Fruit fly (Drosophila melanogaster): Measurements from ENCODE around the gene NTPase.
A peak's percentile ranks its signal among the peaks of the same experiment; 100 is the strongest.

Gene NTPase

DNA sequence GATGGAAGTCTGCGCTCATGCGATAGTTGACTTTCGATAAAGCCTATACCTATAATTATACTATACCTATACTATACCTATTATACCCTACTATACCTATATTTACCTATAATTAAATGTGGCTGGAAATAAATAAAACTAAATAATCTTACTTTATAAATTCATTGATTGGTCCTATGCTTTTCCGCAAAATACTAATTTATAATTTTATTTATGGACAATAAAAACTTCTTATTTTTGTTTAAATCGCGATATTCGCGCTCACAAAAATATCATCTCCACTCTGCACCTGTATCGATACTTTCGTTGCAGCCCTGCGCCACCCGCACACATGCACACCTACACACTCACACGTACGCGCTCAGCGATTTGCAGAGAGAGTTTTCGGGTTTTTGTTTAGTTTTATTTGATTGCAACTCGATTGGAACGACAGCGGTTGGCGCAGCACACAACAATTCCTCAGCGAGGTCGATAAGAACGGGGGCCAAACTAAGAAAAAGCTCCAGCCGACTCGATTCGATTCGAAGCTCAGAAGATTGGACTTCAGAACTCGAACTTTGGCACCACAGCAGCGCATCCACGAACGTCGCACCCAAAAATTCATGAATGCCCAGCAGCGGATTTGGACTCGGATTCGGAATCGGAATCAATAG lies 11.0 kb downstream of the NTPase start, which contains the start of gene CG8814 (continued):
- no peak for TF ChIP-seq Neu2 (GFP tag; optimal IDR thresholded peaks at IDR 0.05; ENCODE audit: borderline replicate concordance)
- peak; percentile 30 for TF ChIP-seq stwl (tag; optimal IDR thresholded peaks at IDR 0.05)
- TF ChIP-seq Atf-2 (GFP tag; optimal IDR thresholded peaks at IDR 0.05), result no peak
- TF ChIP-seq NC2β (GFP tag; optimal IDR thresholded peaks at IDR 0.05), result no peak
- TF ChIP-seq CG4617 (GFP tag; optimal IDR thresholded peaks at IDR 0.05; ENCODE audit: borderline replicate concordance), result no peak
- peak; percentile 58 for TF ChIP-seq CG18476 (GFP tag; optimal IDR thresholded peaks at IDR 0.05)
- no peak for TF ChIP-seq CG13296 (GFP tag; optimal IDR thresholded peaks at IDR 0.05)
- TF ChIP-seq CG10959 (GFP tag; IDR thresholded peaks at IDR 0.05), result no peak
- no peak for TF ChIP-seq CG10431 (GFP tag; optimal IDR thresholded peaks at IDR 0.05)
- TF ChIP-seq lola (GFP tag; optimal IDR thresholded peaks at IDR 0.05), result peak in 1 of 3 experiments; percentile 74
- TF ChIP-seq bowl (GFP tag; IDR thresholded peaks at IDR 0.05), result no peak
- no peak for TF ChIP-seq oc (tag; optimal IDR thresholded peaks at IDR 0.05)
- peak; percentile 66 for TF ChIP-seq Hr51 (GFP tag; optimal IDR thresholded peaks at IDR 0.05)
- TF ChIP-seq ftz-f1 (GFP tag; optimal IDR thresholded peaks at IDR 0.05), result no peak
- peak; percentile 85 for TF ChIP-seq Ets65A (GFP tag)
- TF ChIP-seq CG2875 (GFP tag; optimal IDR thresholded peaks at IDR 0.05), result no peak
- TF ChIP-seq zen (tag; optimal IDR thresholded peaks at IDR 0.05), result peak; percentile 52
- no peak for TF ChIP-seq h (optimal IDR thresholded peaks at IDR 0.05)
- TF ChIP-seq CG3281 (GFP tag; optimal IDR thresholded peaks at IDR 0.05), result peak; percentile 58
- TF ChIP-seq en (GFP tag; optimal IDR thresholded peaks at IDR 0.05), result no peak
- no peak for TF ChIP-seq wek (GFP tag; optimal IDR thresholded peaks at IDR 0.05)
- TF ChIP-seq crp (GFP tag; optimal IDR thresholded peaks at IDR 0.05), result peak in 1 of 2 experiments; percentile 39
- peak; percentile 57; the same call in 1 of the 3 replicates for TF ChIP-seq CG11093 (GFP tag; IDR thresholded peaks at IDR 0.05)
- TF ChIP-seq dan (GFP tag; IDR thresholded peaks at IDR 0.05), result no peak
- peak; percentile 11 for TF ChIP-seq grn (GFP tag; optimal IDR thresholded peaks at IDR 0.05)
- no peak for TF ChIP-seq CG2199 (GFP tag; IDR thresholded peaks at IDR 0.05)
- TF ChIP-seq CG12104 (GFP tag; optimal IDR thresholded peaks at IDR 0.05), result peak; percentile 68
- peak; percentile 76 for TF ChIP-seq Sin3A (optimal IDR thresholded peaks at IDR 0.05)
- peak; percentile 85 for TF ChIP-seq CG31224 (GFP tag; IDR thresholded peaks at IDR 0.05)
- no peak for TF ChIP-seq eyg (GFP tag; optimal IDR thresholded peaks at IDR 0.05)
- peak; percentile 46 for TF ChIP-seq CG10979 (tag; optimal IDR thresholded peaks at IDR 0.05)
- peak; percentile 97 for TF ChIP-seq BEAF-32 (GFP tag; optimal IDR thresholded peaks at IDR 0.05)
- TF ChIP-seq gro (GFP tag; optimal IDR thresholded peaks at IDR 0.05), result no peak
- TF ChIP-seq zfh2 (GFP tag; optimal IDR thresholded peaks at IDR 0.05), result peak; percentile 48
- peak; percentile 66 for TF ChIP-seq trem (tag; optimal IDR thresholded peaks at IDR 0.05)
- TF ChIP-seq slou (GFP tag; optimal IDR thresholded peaks at IDR 0.05), result peak; percentile 68
- no peak for TF ChIP-seq toy (GFP tag; IDR thresholded peaks at IDR 0.05)
- TF ChIP-seq onecut (GFP tag; IDR thresholded peaks at IDR 0.05), result no peak
- TF ChIP-seq BtbVII (GFP tag; optimal IDR thresholded peaks at IDR 0.05), result no peak
- peak; percentile 90 for TF ChIP-seq nmo (GFP tag; optimal IDR thresholded peaks at IDR 0.05)
- TF ChIP-seq crc (GFP tag; optimal IDR thresholded peaks at IDR 0.05), result no peak
- no peak for TF ChIP-seq Sry-β (GFP tag; optimal IDR thresholded peaks at IDR 0.05)
- peak; percentile 50 for TF ChIP-seq CG4730 (GFP tag; IDR thresholded peaks at IDR 0.05)
- TF ChIP-seq CG32532 (GFP tag; IDR thresholded peaks at IDR 0.05), result peak; percentile 79
- TF ChIP-seq tio (GFP tag; optimal IDR thresholded peaks at IDR 0.05), result peak; percentile 59
- peak; percentile 74 for TF ChIP-seq sob (GFP tag; IDR thresholded peaks at IDR 0.05)
- TF ChIP-seq fd3F (GFP tag; optimal IDR thresholded peaks at IDR 0.05), result peak; percentile 51
- no peak for TF ChIP-seq CG6854 (GFP tag; optimal IDR thresholded peaks at IDR 0.05)
- TF ChIP-seq CG2116 (GFP tag; optimal IDR thresholded peaks at IDR 0.05), result peak; percentile 99
- TF ChIP-seq salm (tag; optimal IDR thresholded peaks at IDR 0.05), result no peak
- TF ChIP-seq CG8089 (GFP tag; optimal IDR thresholded peaks at IDR 0.05), result no peak

All from whole organism, embryonic.